Fruit fly (Drosophila melanogaster) whole organism, pupa: Measurements from ENCODE around the gene NetA.
A peak's percentile ranks its signal among the peaks of the same experiment; 100 is the strongest.

Source experiments
- CG10348 ChIP-seq: fragments of 200-800 bp; sonication (Bioruptor generic); IDR thresholded peaks from 2 replicates; pipeline ENCODE4 v1.3.6; 2022; ENCODE audit warnings: missing biosample characterization, missing genetic modification characterization
- CG12605 ChIP-seq: fragments of 200-800 bp; sonication (Bioruptor generic); IDR thresholded peaks from 2 replicates; pipeline ENCODE4 v1.3.6; 2022; ENCODE audit warnings: missing biosample characterization, missing genetic modification characterization
- CG13204 ChIP-seq: fragments of 200-800 bp; sonication (Bioruptor generic); optimal IDR thresholded peaks from 2 replicates; lab custom pipeline; 2018; ENCODE audit warnings: missing biosample characterization, mild to moderate bottlenecking, missing genetic modification characterization, moderate library complexity
- CG14655 ChIP-seq: fragments of 200-800 bp; sonication (Bioruptor generic); optimal IDR thresholded peaks from 3 replicates; lab custom pipeline; 2017; ENCODE audit warnings: mild to moderate bottlenecking, missing biosample characterization, missing genetic modification reagents, missing genetic modification characterization
- CG15710 ChIP-seq: fragments of 200-800 bp; sonication (Bioruptor generic); optimal IDR thresholded peaks from 2 replicates; lab custom pipeline; 2018; ENCODE audit warnings: missing biosample characterization, mild to moderate bottlenecking, missing genetic modification characterization, moderate library complexity
- CG17806 ChIP-seq: fragments of 200-800 bp; sonication (Bioruptor generic); optimal IDR thresholded peaks from 2 replicates; lab custom pipeline; 2018; ENCODE audit warnings: missing biosample characterization, mild to moderate bottlenecking, missing genetic modification characterization, moderate library complexity
- CG32121 ChIP-seq: fragments of 200-800 bp; sonication (Bioruptor generic); IDR thresholded peaks from 2 replicates; pipeline ENCODE4 v1.3.6; 2022; ENCODE audit warnings: missing biosample characterization, missing genetic modification characterization
- CG34367 ChIP-seq: fragments of 200-800 bp; sonication (Bioruptor generic); optimal IDR thresholded peaks from 2 replicates; lab custom pipeline; 2018; ENCODE audit warnings: missing biosample characterization, mild to moderate bottlenecking, missing genetic modification characterization
- CG4496 ChIP-seq: fragments of 200-800 bp; sonication (Bioruptor generic); IDR thresholded peaks from 3 replicates; pipeline ENCODE4 v1.3.6; 2022; ENCODE audit warnings: missing biosample characterization, missing genetic modification characterization
- CG8159 ChIP-seq: fragments of 200-800 bp; sonication (Bioruptor generic); optimal IDR thresholded peaks from 3 replicates; lab custom pipeline; 2018; ENCODE audit warnings: missing biosample characterization, mild to moderate bottlenecking, missing genetic modification characterization, moderate library complexity
- CG8301 ChIP-seq: fragments of 200-800 bp; sonication (Bioruptor generic); optimal IDR thresholded peaks from 2 replicates; lab custom pipeline; 2018; ENCODE audit warnings: missing biosample characterization, mild to moderate bottlenecking, missing genetic modification characterization
- CG9948 ChIP-seq: fragments of 200-800 bp; sonication (Bioruptor generic); optimal IDR thresholded peaks from 2 replicates; lab custom pipeline; 2018; ENCODE audit warnings: missing biosample characterization, mild to moderate bottlenecking, missing genetic modification characterization, moderate library complexity
- D1 ChIP-seq: fragments of 200-800 bp; sonication (Bioruptor generic); optimal IDR thresholded peaks from 2 replicates; lab custom pipeline; 2018; ENCODE audit warnings: missing biosample characterization, mild to moderate bottlenecking, missing genetic modification characterization, moderate library complexity
- EcR ChIP-seq: fragments of 200-800 bp; sonication (Bioruptor generic); optimal IDR thresholded peaks from 3 replicates; lab custom pipeline; 2019; ENCODE audit warnings: missing biosample characterization, missing genetic modification characterization, mild to moderate bottlenecking, moderate library complexity, missing genetic modification reagents
- Ets98B ChIP-seq: fragments of 200-800 bp; sonication (Bioruptor generic); IDR thresholded peaks from 2 replicates; pipeline ENCODE4 v1.3.6; 2022; ENCODE audit warnings: missing biosample characterization, missing genetic modification characterization
- Pif1A ChIP-seq: fragments of 200-800 bp; sonication (Bioruptor generic); optimal IDR thresholded peaks from 3 replicates; lab custom pipeline; 2016; ENCODE audit warnings: missing biosample characterization, missing genetic modification characterization
- Pif1B ChIP-seq: fragments of 200-800 bp; sonication (Bioruptor generic); optimal IDR thresholded peaks from 3 replicates; lab custom pipeline; 2016; ENCODE audit warnings: missing biosample characterization, missing genetic modification characterization
- Snoo ChIP-seq: fragments of 200-800 bp; sonication (Bioruptor generic); optimal IDR thresholded peaks from 3 replicates; lab custom pipeline; 2017; ENCODE audit warnings: missing biosample characterization, mild to moderate bottlenecking, missing genetic modification characterization, inconsistent platforms
- fd96Ca ChIP-seq: fragments of 200-800 bp; sonication (Bioruptor generic); IDR thresholded peaks from 3 replicates; pipeline ENCODE4 v1.3.6; 2022; ENCODE audit warnings: missing biosample characterization, missing genetic modification characterization
- gl ChIP-seq: fragments of 200-800 bp; sonication (Bioruptor generic); optimal IDR thresholded peaks from 2 replicates; lab custom pipeline; 2018; ENCODE audit warnings: missing biosample characterization, mild to moderate bottlenecking, missing genetic modification characterization
- rn ChIP-seq: fragments of 200-800 bp; sonication (Bioruptor generic); IDR thresholded peaks from 2 replicates; pipeline ENCODE4 v1.3.6; 2022; ENCODE audit warnings: missing biosample characterization, missing genetic modification characterization

Gene NetA

dm6 chrX:14669233-14669632 lies 15.5 kb upstream of the NetA start:
- TF ChIP-seq CG8159 (tag; lab: Kevin White, UChicago) = peak; percentile 58
- TF ChIP-seq EcR = no peak
- no peak for TF ChIP-seq gl (tag; lab: Kevin White, UChicago)
- TF ChIP-seq CG12605 (GFP tag; lab: Robert Waterston, UW) = no peak
- no peak for TF ChIP-seq Pif1A
- TF ChIP-seq CG14655 (GFP tag; lab: Kevin White, UChicago) = peak; percentile 67
- no peak for TF ChIP-seq Ets98B (GFP tag; lab: Robert Waterston, UW)
- no peak for TF ChIP-seq CG4496 (GFP tag; lab: Robert Waterston, UW)
- TF ChIP-seq CG9948 = peak; percentile 54
- TF ChIP-seq CG32121 (GFP tag; lab: Robert Waterston, UW) = no peak
- no peak for TF ChIP-seq Snoo (tag; lab: Kevin White, UChicago)
- peak; percentile 22 for TF ChIP-seq CG17806
- no peak for TF ChIP-seq rn (GFP tag; lab: Robert Waterston, UW)
- TF ChIP-seq fd96Ca (GFP tag; lab: Robert Waterston, UW) = no peak
- peak; percentile 12 for TF ChIP-seq CG34367 (tag; lab: Kevin White, UChicago)
- TF ChIP-seq D1 (tag; lab: Kevin White, UChicago) = no peak
- peak; percentile 47 for TF ChIP-seq CG15710
- TF ChIP-seq CG13204 (GFP tag; lab: Kevin White, UChicago) = no peak
- TF ChIP-seq CG8301 (tag; lab: Kevin White, UChicago) = peak; percentile 45
- TF ChIP-seq CG10348 (GFP tag; lab: Robert Waterston, UW) = no peak
- TF ChIP-seq Pif1B (GFP tag; lab: Kevin White, UChicago) = no peak

DNA sequence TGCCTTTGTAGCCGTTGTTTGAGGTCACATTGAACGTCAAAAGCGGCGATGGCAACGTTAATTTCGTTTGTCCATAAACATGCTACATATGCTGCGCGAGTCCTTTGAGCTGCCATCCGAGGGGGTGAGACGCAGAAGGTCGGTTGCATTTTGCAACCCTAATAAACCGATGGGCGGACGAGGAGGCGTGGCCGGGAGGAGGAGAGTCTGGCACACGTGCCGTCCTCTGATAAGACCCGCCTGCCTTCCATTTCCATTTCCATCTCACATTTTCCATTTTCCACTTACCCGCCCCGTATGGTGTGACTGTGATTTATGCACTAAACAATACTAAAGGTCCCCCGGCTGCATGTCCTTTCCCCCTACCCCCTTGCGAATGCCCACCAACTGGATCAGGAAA lies 4.0 kb downstream of the NetA start:
- TF ChIP-seq fd96Ca (GFP tag; lab: Robert Waterston, UW) (no peak), CG10348 (GFP tag; lab: Robert Waterston, UW) (no peak), CG15710 (no peak), CG34367 (tag; lab: Kevin White, UChicago) (no peak), CG13204 (GFP tag; lab: Kevin White, UChicago) (no peak), CG8301 (tag; lab: Kevin White, UChicago) (no peak), rn (GFP tag; lab: Robert Waterston, UW) (no peak), CG12605 (GFP tag; lab: Robert Waterston, UW) (no peak)

DNA sequence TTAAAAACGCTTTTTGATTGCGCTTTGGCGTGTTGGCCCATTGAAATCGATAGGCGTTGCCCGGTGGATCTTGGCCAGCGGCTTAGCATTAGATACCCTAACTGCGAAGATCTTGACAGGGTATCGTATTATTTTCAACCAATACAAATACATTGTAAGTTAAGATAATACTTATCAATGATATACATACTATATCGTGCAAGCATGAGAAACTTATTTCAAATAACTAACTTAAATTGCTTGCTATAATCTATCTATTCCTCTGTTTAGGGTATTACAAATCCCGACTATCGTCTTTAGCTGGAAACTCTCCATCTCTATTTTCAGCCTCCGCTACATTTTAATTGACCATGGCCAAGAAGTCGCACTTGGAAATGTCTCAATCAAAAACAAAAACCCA lies 19.0 kb downstream of the NetA start:
- TF ChIP-seq CG4496 (GFP tag; lab: Robert Waterston, UW) = no peak
- no peak for TF ChIP-seq CG17806
- TF ChIP-seq EcR = no peak
- no peak for TF ChIP-seq D1 (tag; lab: Kevin White, UChicago)
- no peak for TF ChIP-seq CG10348 (GFP tag; lab: Robert Waterston, UW)
- TF ChIP-seq Snoo (tag; lab: Kevin White, UChicago) = no peak
- TF ChIP-seq fd96Ca (GFP tag; lab: Robert Waterston, UW) = no peak
- no peak for TF ChIP-seq Ets98B (GFP tag; lab: Robert Waterston, UW)
- TF ChIP-seq CG34367 (tag; lab: Kevin White, UChicago) = no peak
- no peak for TF ChIP-seq CG15710
- TF ChIP-seq CG13204 (GFP tag; lab: Kevin White, UChicago) = no peak
- no peak for TF ChIP-seq CG8159 (tag; lab: Kevin White, UChicago)
- TF ChIP-seq CG32121 (GFP tag; lab: Robert Waterston, UW) = no peak
- TF ChIP-seq gl (tag; lab: Kevin White, UChicago) = no peak
- TF ChIP-seq CG9948 = no peak
- no peak for TF ChIP-seq rn (GFP tag; lab: Robert Waterston, UW)
- TF ChIP-seq CG12605 (GFP tag; lab: Robert Waterston, UW) = no peak
- no peak for TF ChIP-seq CG8301 (tag; lab: Kevin White, UChicago)
- TF ChIP-seq CG14655 (GFP tag; lab: Kevin White, UChicago) = no peak
- TF ChIP-seq Pif1A = no peak

dm6 chrX:14634224-14634623 lies 19.5 kb downstream of the NetA start:
- TF ChIP-seq CG8301 (tag; lab: Kevin White, UChicago) = no peak
- TF ChIP-seq gl (tag; lab: Kevin White, UChicago) = no peak
- TF ChIP-seq CG14655 (GFP tag; lab: Kevin White, UChicago) = no peak
- no peak for TF ChIP-seq Snoo (tag; lab: Kevin White, UChicago)
- TF ChIP-seq CG34367 (tag; lab: Kevin White, UChicago) = no peak
- no peak for TF ChIP-seq CG13204 (GFP tag; lab: Kevin White, UChicago)
- no peak for TF ChIP-seq Ets98B (GFP tag; lab: Robert Waterston, UW)
- TF ChIP-seq EcR = no peak
- TF ChIP-seq CG8159 (tag; lab: Kevin White, UChicago) = no peak
- no peak for TF ChIP-seq CG32121 (GFP tag; lab: Robert Waterston, UW)
- TF ChIP-seq Pif1B (GFP tag; lab: Kevin White, UChicago) = no peak
- no peak for TF ChIP-seq CG15710
- TF ChIP-seq Pif1A = no peak
- TF ChIP-seq rn (GFP tag; lab: Robert Waterston, UW) = no peak
- TF ChIP-seq CG12605 (GFP tag; lab: Robert Waterston, UW) = no peak
- TF ChIP-seq CG17806 = no peak

- TF ChIP-seq CG10348 (GFP tag; lab: Robert Waterston, UW) = no peak
- no peak for TF ChIP-seq CG34367 (tag; lab: Kevin White, UChicago)
- TF ChIP-seq CG4496 (GFP tag; lab: Robert Waterston, UW) = no peak
- TF ChIP-seq CG15710 = no peak
- TF ChIP-seq D1 (tag; lab: Kevin White, UChicago) = no peak
- TF ChIP-seq Pif1B (GFP tag; lab: Kevin White, UChicago) = no peak
- no peak for TF ChIP-seq CG32121 (GFP tag; lab: Robert Waterston, UW)
- no peak for TF ChIP-seq EcR
- no peak for TF ChIP-seq Snoo (tag; lab: Kevin White, UChicago)
- no peak for TF ChIP-seq Pif1A
Observed at dm6 chrX:14633168-14633567, 20.6 kb downstream of the NetA start.

dm6 chrX:14629411-14629810 lies 24.3 kb downstream of the NetA start:
- TF ChIP-seq CG9948 (peak; percentile 1), CG8159 (tag; lab: Kevin White, UChicago) (peak; percentile 44), Pif1A (no peak)
